Worm (Caenorhabditis elegans) whole organism, L1 larva: Measurements from ENCODE around the gene clh-3.

Source experiments
- C16A3.4 ChIP-seq: fragments of 150-350 bp; optimal IDR thresholded peaks from 2 replicates; lab custom pipeline; 2014; ENCODE audit warnings: missing biosample characterization, missing genetic modification characterization
- C34B4.2 ChIP-seq: sonication (generic microtip); optimal IDR thresholded peaks from 2 replicates; lab custom pipeline; 2017; ENCODE audit warnings: mild to moderate bottlenecking, missing genetic modification characterization, missing compliant biosample characterization
- Y116A8C.19 ChIP-seq: sonication (generic microtip); optimal IDR thresholded peaks from 2 replicates; lab custom pipeline; 2016; ENCODE audit warnings: missing compliant biosample characterization, missing genetic modification characterization, borderline replicate concordance
- aha-1 ChIP-seq: fragments of 150-350 bp; optimal IDR thresholded peaks from 2 replicates; lab custom pipeline; 2014; ENCODE audit warnings: missing biosample characterization, missing genetic modification characterization
- aly-2 ChIP-seq: fragments of 150-350 bp; optimal IDR thresholded peaks from 2 replicates; lab custom pipeline; 2014; ENCODE audit warnings: missing biosample characterization, missing genetic modification characterization
- ama-1 ChIP-seq: fragments of 150-350 bp; optimal IDR thresholded peaks from 2 replicates; lab custom pipeline; 2014
- ceh-8 ChIP-seq: fragments of 200-800 bp; sonication (Bioruptor generic); optimal IDR thresholded peaks from 2 replicates; lab custom pipeline; 2018; ENCODE audit warnings: mild to moderate bottlenecking, missing genetic modification characterization, moderate library complexity, missing compliant biosample characterization
- ceh-88 ChIP-seq: fragments of 200-800 bp; sonication (Bioruptor generic); IDR thresholded peaks from 2 replicates; pipeline ENCODE4 v1.3.6; 2022; ENCODE audit warnings: missing genetic modification characterization, missing compliant biosample characterization
- ceh-90 ChIP-seq: sonication (generic microtip); optimal IDR thresholded peaks from 2 replicates; lab custom pipeline; 2016; ENCODE audit warnings: missing genetic modification characterization, missing compliant biosample characterization
- dpl-1 ChIP-seq, 3 experiments: fragments of 150-350 bp in 2 of 3; sonication (generic microtip) in 1 of 3; optimal IDR thresholded peaks; 2 replicates each; lab custom pipeline; 2014 to 2017; ENCODE audit warnings: missing biosample characterization in 3 of 3, missing genetic modification characterization in 3 of 3, missing genetic modification reagents in 3 of 3
- efl-1 ChIP-seq, 4 experiments: fragments of 150-350 bp; optimal IDR thresholded peaks in 3 of 4; peaks in 1 of 4; 1 replicate in 1 of 4; 2 replicates in 3 of 4; lab custom pipeline; 2014; ENCODE audit warnings: missing biosample characterization in 2 of 4, missing genetic modification characterization in 2 of 4, missing genetic modification reagents in 2 of 4
- ets-5 ChIP-seq: fragments of 200-800 bp; sonication (Bioruptor generic); IDR thresholded peaks from 2 replicates; pipeline ENCODE4 v1.3.6; 2022; ENCODE audit warnings: missing genetic modification characterization, missing compliant biosample characterization
- fkh-10 ChIP-seq: sonication (generic microtip); optimal IDR thresholded peaks from 2 replicates; lab custom pipeline; 2017; ENCODE audit warnings: missing biosample characterization, missing genetic modification reagents, missing genetic modification characterization
- fkh-8 ChIP-seq: sonication (generic microtip); optimal IDR thresholded peaks from 2 replicates; lab custom pipeline; 2016; ENCODE audit warnings: mild to moderate bottlenecking, missing genetic modification characterization, missing compliant biosample characterization
- lin-13 ChIP-seq: fragments of 150-350 bp; optimal IDR thresholded peaks from 2 replicates; lab custom pipeline; 2014; ENCODE audit warnings: missing biosample characterization, missing genetic modification reagents, missing genetic modification characterization
- lin-35 ChIP-seq, 2 experiments: fragments of 150-350 bp; optimal IDR thresholded peaks; 2 replicates each; lab custom pipeline; 2014; ENCODE audit warnings: missing biosample characterization in 2 of 2, missing genetic modification characterization in 2 of 2, missing genetic modification reagents in 2 of 2
- lir-3 ChIP-seq: sonication (generic microtip); optimal IDR thresholded peaks from 2 replicates; lab custom pipeline; 2016; ENCODE audit warnings: mild to moderate bottlenecking, missing genetic modification characterization, moderate library complexity, missing compliant biosample characterization; ENCODE audit not compliant: poor library complexity
- mdl-1 ChIP-seq, 2 experiments: fragments of 150-350 bp; optimal IDR thresholded peaks; 2 replicates each; lab custom pipeline; 2014 to 2017; ENCODE audit warnings: missing biosample characterization in 2 of 2, missing genetic modification characterization in 2 of 2, inconsistent platforms in 1 of 2
- mef-2 ChIP-seq: fragments of 150-350 bp; optimal IDR thresholded peaks from 2 replicates; lab custom pipeline; 2014; ENCODE audit warnings: missing biosample characterization, missing genetic modification characterization
- mep-1 ChIP-seq: fragments of 150-350 bp; optimal IDR thresholded peaks from 2 replicates; lab custom pipeline; 2014; ENCODE audit warnings: missing biosample characterization, missing genetic modification characterization
- nhr-12 ChIP-seq: sonication (generic microtip); optimal IDR thresholded peaks from 2 replicates; lab custom pipeline; 2017; ENCODE audit warnings: missing biosample characterization, missing genetic modification characterization
- nhr-28 ChIP-seq: fragments of 150-350 bp; optimal IDR thresholded peaks from 2 replicates; lab custom pipeline; 2014; ENCODE audit warnings: missing biosample characterization, missing genetic modification characterization
- nhr-47 ChIP-seq: sonication (generic microtip); optimal IDR thresholded peaks from 2 replicates; lab custom pipeline; 2016; ENCODE audit warnings: mild to moderate bottlenecking, missing genetic modification characterization, moderate library complexity, missing compliant biosample characterization
- nhr-76 ChIP-seq: sonication (generic microtip); optimal IDR thresholded peaks from 2 replicates; lab custom pipeline; 2017; ENCODE audit warnings: missing biosample characterization, missing genetic modification characterization
- nhr-77 ChIP-seq: fragments of 150-350 bp; optimal IDR thresholded peaks from 2 replicates; lab custom pipeline; 2014; ENCODE audit warnings: missing biosample characterization, missing genetic modification characterization
- nhr-84 ChIP-seq: sonication (generic microtip); optimal IDR thresholded peaks from 2 replicates; lab custom pipeline; 2017; ENCODE audit warnings: missing biosample characterization, missing genetic modification characterization
- pag-3 ChIP-seq: sonication (generic microtip); optimal IDR thresholded peaks from 2 replicates; lab custom pipeline; 2017; ENCODE audit warnings: missing genetic modification characterization, mild to moderate bottlenecking, missing compliant biosample characterization, antibody characterized with exemption, borderline replicate concordance; ENCODE audit not compliant: insufficient read depth
- pax-3 ChIP-seq: fragments of 200-800 bp; sonication (Bioruptor generic); optimal IDR thresholded peaks from 2 replicates; lab custom pipeline; 2018; ENCODE audit warnings: mild to moderate bottlenecking, missing genetic modification characterization, moderate library complexity, missing compliant biosample characterization
- skn-1 ChIP-seq: fragments of 150-350 bp; optimal IDR thresholded peaks from 2 replicates; lab custom pipeline; 2014; ENCODE audit warnings: missing biosample characterization, missing genetic modification characterization
- snpc-4 ChIP-seq: fragments of 150-350 bp; optimal IDR thresholded peaks from 2 replicates; lab custom pipeline; 2014; ENCODE audit warnings: missing biosample characterization, missing genetic modification characterization
- snu-23 ChIP-seq: sonication (generic microtip); optimal IDR thresholded peaks from 2 replicates; lab custom pipeline; 2016; ENCODE audit warnings: missing genetic modification characterization, missing compliant biosample characterization
- tbx-2 ChIP-seq: sonication (generic microtip); optimal IDR thresholded peaks from 2 replicates; lab custom pipeline; 2016; ENCODE audit warnings: missing genetic modification characterization, missing compliant biosample characterization
- unc-30 ChIP-seq: sonication (generic microtip); optimal IDR thresholded peaks from 2 replicates; lab custom pipeline; 2017; ENCODE audit warnings: missing biosample characterization, missing genetic modification characterization
- unc-62 ChIP-seq: fragments of 150-350 bp; optimal IDR thresholded peaks from 2 replicates; lab custom pipeline; 2014; ENCODE audit warnings: missing biosample characterization, missing genetic modification reagents, missing genetic modification characterization
- unc-86 ChIP-seq: sonication (generic microtip); optimal IDR thresholded peaks from 2 replicates; lab custom pipeline; 2016; ENCODE audit warnings: missing genetic modification characterization, missing compliant biosample characterization
- unc-98 ChIP-seq: fragments of 200-800 bp; sonication (Bioruptor generic); IDR thresholded peaks from 2 replicates; pipeline ENCODE4 v1.3.6; 2022; ENCODE audit warnings: missing genetic modification characterization, missing compliant biosample characterization
- vab-15 ChIP-seq: sonication (generic microtip); optimal IDR thresholded peaks from 2 replicates; lab custom pipeline; 2017; ENCODE audit warnings: missing genotype, mild to moderate bottlenecking, missing genetic modification characterization, missing compliant biosample characterization
- zip-4 ChIP-seq: fragments of 200-800 bp; sonication (Bioruptor generic); optimal IDR thresholded peaks from 2 replicates; lab custom pipeline; 2018; ENCODE audit warnings: mild to moderate bottlenecking, missing genetic modification characterization, moderate library complexity, missing compliant biosample characterization
- ztf-4 ChIP-seq: fragments of 150-350 bp; optimal IDR thresholded peaks from 2 replicates; lab custom pipeline; 2014; ENCODE audit warnings: missing biosample characterization, missing genetic modification characterization

Gene clh-3

DNA sequence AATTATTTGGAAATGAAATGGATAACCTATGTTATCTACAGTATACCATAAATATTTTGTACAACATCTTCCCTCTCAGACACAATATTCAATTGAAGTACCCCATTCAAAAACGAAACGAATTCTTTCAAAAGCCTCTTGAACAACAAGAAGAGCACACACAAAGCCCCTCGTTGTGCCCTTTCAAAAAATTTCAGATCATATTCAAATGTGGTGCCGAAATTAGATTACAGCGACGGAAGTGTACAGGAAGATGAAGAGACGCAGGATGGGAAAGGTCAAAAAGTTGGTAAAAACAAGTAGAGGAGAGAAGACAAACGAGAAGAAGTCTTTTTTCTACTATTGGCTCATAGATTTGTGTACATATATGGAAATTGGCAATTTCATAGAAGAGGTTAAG, 49.6 kb downstream of the clh-3 start:
- TF ChIP-seq snu-23 (GFP tag; lab: Kevin White, UChicago) = no peak
- TF ChIP-seq fkh-8 = no peak
- TF ChIP-seq ztf-4 (tag; lab: Kevin White, UChicago) = no peak
- TF ChIP-seq ceh-8 (GFP tag; lab: Kevin White, UChicago) = peak; percentile 58
- TF ChIP-seq lir-3 (tag; lab: Kevin White, UChicago) = no peak
- peak; percentile 11 for TF ChIP-seq nhr-47 (tag; lab: Kevin White, UChicago)
- TF ChIP-seq nhr-28 (tag; lab: Kevin White, UChicago) = no peak
- TF ChIP-seq tbx-2 = no peak
- no peak for TF ChIP-seq unc-86 (tag; lab: Kevin White, UChicago)
- TF ChIP-seq ceh-90 (tag; lab: Kevin White, UChicago) = no peak
- no peak for TF ChIP-seq mdl-1 (tag; optimal IDR thresholded peaks at IDR 0.05; lab: Kevin White, UChicago)
- TF ChIP-seq ceh-88 = no peak
- no peak for TF ChIP-seq nhr-84
- no peak for TF ChIP-seq zip-4 (GFP tag; lab: Kevin White, UChicago)
- TF ChIP-seq aha-1 (tag; lab: Kevin White, UChicago) = no peak
- no peak for TF ChIP-seq ama-1 (lab: Kevin White, UChicago)
- TF ChIP-seq fkh-10 (GFP tag; lab: Kevin White, UChicago) = peak; percentile 59
- TF ChIP-seq snpc-4 (tag; lab: Kevin White, UChicago) = no peak

DNA sequence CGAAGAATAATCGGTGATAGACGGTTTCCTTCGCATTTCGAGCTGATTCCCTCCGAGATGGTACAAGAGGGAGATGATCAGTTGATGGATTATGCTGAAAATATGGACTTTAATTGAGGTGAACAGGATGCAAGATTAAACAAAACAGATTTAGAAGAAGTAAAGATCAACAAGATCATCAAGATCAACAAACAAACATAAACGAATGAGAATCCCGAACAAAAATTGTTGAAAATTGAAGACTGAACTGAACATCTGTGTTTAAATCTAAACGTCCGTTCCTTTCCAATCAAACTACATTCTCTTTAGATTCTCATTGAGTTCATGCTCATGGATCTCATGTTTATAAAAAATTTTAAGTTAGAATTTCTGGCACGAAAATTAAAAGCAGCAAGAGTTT, 50.9 kb downstream of the clh-3 start, which contains the start of gene glc-4:
Gene glc-4, minus strand, starts transcription at position 101 of the 400 bp plus-strand sequence.
- TF ChIP-seq pag-3 (tag; lab: Kevin White, UChicago) = no peak
- no peak for TF ChIP-seq dpl-1 (GFP tag; optimal IDR thresholded peaks at IDR 0.05; lab: Kevin White, UChicago)
- TF ChIP-seq efl-1 (optimal IDR thresholded peaks at IDR 0.05; lab: Kevin White, UChicago) = no peak
- TF ChIP-seq efl-1 (GFP tag; optimal IDR thresholded peaks at IDR 0.05 in 1 of 2; lab: Kevin White, UChicago) = peak in 1 of 2 experiments; percentile 28
- TF ChIP-seq, all 84 proteins: peak for 1

DNA sequence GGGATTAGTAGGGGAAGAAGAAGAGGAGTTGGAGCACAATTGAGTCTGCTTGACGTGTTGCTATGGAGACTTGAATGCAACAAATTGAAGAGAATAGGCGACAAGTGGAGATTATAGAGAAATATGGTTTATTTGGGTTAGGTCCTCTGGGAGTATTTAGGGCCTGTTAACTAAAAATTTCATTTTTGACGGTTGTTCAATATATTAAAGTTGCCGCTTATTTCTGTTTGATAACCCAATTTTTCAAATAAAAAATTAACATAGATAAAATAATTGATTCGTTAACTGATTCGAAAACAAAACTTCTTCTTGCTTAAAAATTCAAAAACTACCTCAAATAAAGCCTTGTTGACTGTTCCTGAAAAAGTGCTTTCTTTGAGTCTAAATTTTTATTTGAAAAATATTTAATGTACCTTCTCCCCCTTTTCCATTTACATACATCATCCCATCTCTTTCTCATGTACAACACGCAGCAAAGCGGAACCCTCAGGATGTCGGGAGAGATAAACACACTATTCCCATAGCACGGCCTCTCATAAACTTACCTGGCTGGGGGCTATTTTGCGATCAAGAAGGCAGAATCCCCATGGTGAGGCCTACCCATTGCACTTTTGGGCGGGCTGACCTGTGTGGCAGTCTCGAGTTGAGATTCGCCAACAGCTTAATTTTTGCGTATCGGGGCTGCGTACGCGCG, 54.3 kb downstream of the clh-3 start, which contains the start of gene dyf-13:
Gene dyf-13, minus strand, starts transcription at position 51 of the 694 bp plus-strand sequence.
- TF ChIP-seq Y116A8C.19 (tag; lab: Kevin White, UChicago) (no peak), zip-4 (GFP tag; lab: Kevin White, UChicago) (no peak), nhr-77 (tag; lab: Kevin White, UChicago) (no peak), lir-3 (tag; lab: Kevin White, UChicago) (no peak), C16A3.4 (tag; lab: Kevin White, UChicago) (no peak), mef-2 (tag; lab: Kevin White, UChicago) (no peak), unc-62 (GFP tag; lab: Kevin White, UChicago) (no peak), vab-15 (no peak), pax-3 (no peak), unc-86 (tag; lab: Kevin White, UChicago) (no peak), tbx-2 (no peak), lin-35 (GFP tag; optimal IDR thresholded peaks at IDR 0.05; lab: Kevin White, UChicago) (no peak), skn-1 (no peak), mep-1 (no peak), ama-1 (lab: Kevin White, UChicago) (no peak), pag-3 (tag; lab: Kevin White, UChicago) (no peak)

DNA sequence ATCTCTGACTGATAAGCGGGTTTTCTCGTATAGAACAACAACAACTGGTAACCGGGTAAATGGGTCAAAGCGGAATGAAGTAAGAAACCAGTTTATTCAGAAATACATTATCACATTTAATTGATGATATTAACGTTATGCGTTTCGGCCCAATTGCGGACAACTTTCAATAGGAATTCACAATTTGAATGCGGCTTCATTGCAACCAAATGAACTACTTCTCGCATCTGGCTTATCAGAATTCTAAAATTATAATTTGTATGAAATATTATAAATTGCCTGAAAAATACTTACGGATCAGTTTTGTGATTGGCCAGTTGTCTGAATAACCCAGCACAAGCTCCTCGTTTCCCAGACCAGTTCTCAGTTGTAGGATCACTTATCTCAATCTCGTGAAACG, 57.0 kb downstream of the clh-3 start, which contains the start of gene col-36:
Gene col-36, minus strand, starts transcription at position 101 of the 400 bp plus-strand sequence.
- no peak for TF ChIP-seq unc-30 (tag; lab: Kevin White, UChicago)
- TF ChIP-seq pax-3 = no peak
- no peak for TF ChIP-seq aha-1 (tag; lab: Kevin White, UChicago)
- no peak for TF ChIP-seq C34B4.2
- no peak for TF ChIP-seq nhr-12 (tag; lab: Kevin White, UChicago)
- TF ChIP-seq snpc-4 (tag; lab: Kevin White, UChicago) = no peak
- TF ChIP-seq nhr-76 = no peak
- no peak for TF ChIP-seq lin-13 (GFP tag; lab: Kevin White, UChicago)
- TF ChIP-seq unc-62 (GFP tag; lab: Kevin White, UChicago) = no peak
- no peak for TF ChIP-seq unc-98 (GFP tag; lab: Robert Waterston, UW)
- no peak for TF ChIP-seq ets-5 (GFP tag; lab: Robert Waterston, UW)
- TF ChIP-seq aly-2 = no peak
- TF ChIP-seq, all 84 proteins: peak for 0
